Worm (Caenorhabditis elegans): ENCODE measurements around the gene amt-4.

DNA sequence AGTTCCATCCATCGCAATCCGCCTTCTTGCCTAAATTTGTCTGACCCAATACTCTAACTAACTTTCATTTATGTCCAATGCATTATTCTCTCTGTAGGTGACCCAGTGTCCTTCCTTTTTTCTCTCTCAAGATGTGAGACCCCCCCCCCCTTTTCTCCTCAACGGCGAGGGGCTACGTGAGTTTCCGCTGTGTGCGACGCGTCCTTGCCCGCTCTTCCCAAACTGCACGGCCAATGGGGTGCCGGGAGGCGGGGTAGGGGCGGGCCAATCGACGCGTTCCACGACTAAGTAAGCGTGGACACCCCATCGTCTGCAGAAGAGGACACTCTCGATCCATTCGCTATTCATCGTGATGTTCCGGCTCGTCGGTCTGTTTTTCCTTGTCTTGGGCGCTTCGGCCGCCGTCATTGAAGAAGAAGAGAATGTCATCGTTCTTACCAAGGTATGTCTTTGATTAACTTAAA lies 41.2 kb upstream of the amt-4 start, which contains the start of gene pdi-2:
- TF ChIP-seq W03F9.2 (tag; optimal IDR thresholded peaks at IDR 0.05): no peak
- TF ChIP-seq him-1 (tag; optimal IDR thresholded peaks at IDR 0.05): peak; percentile 43
- TF ChIP-seq dao-5 (tag; optimal IDR thresholded peaks at IDR 0.05): no peak
